Worm (Caenorhabditis elegans) whole organism, L4/young adult: ENCODE results near the gene M02F4.1.

ENCODE experiments used
- W03F9.2 ChIP-seq: fragments of 150-350 bp; optimal IDR thresholded peaks from 2 replicates; lab custom pipeline; 2014; ENCODE audit warnings: missing biosample characterization, missing genetic modification characterization
- dao-5 ChIP-seq: sonication (generic microtip); optimal IDR thresholded peaks from 2 replicates; lab custom pipeline; 2016; ENCODE audit warnings: missing genotype, missing genetic modification characterization, moderate library complexity, missing compliant biosample characterization
- him-1 ChIP-seq: sonication (generic microtip); optimal IDR thresholded peaks from 2 replicates; lab custom pipeline; 2016; ENCODE audit warnings: missing genotype, missing genetic modification reagents, missing genetic modification characterization, missing compliant biosample characterization

ce11 chrX:3021466-3021865, 7.5 kb downstream of the M02F4.1 start:
- TF ChIP-seq him-1 (tag; lab: Kevin White, UChicago) (no peak), dao-5 (tag; lab: Kevin White, UChicago) (no peak), W03F9.2 (tag; lab: Kevin White, UChicago) (no peak)
